Worm (Caenorhabditis elegans) whole organism, young adult: ENCODE measurements around the gene tbce-1.
A peak's percentile ranks its signal among the peaks of the same experiment; 100 is the strongest.

Experiments
- ets-4 ChIP-seq: fragments of 200-800 bp; sonication (Bioruptor generic); optimal IDR thresholded peaks from 2 replicates; lab custom pipeline; 2018; ENCODE audit warnings: mild to moderate bottlenecking, missing genetic modification characterization, missing compliant biosample characterization
- hmg-20 ChIP-seq: fragments of 200-800 bp; sonication (Bioruptor generic); IDR thresholded peaks from 2 replicates; pipeline ENCODE4 v1.3.6; 2022; ENCODE audit warnings: missing genetic modification reagents, missing genetic modification characterization, missing compliant biosample characterization
- rcor-1 ChIP-seq: fragments of 200-800 bp; sonication (Bioruptor generic); IDR thresholded peaks from 2 replicates; pipeline ENCODE4 v1.3.6; 2022; ENCODE audit warnings: missing genetic modification reagents, missing genetic modification characterization, missing compliant biosample characterization

DNA sequence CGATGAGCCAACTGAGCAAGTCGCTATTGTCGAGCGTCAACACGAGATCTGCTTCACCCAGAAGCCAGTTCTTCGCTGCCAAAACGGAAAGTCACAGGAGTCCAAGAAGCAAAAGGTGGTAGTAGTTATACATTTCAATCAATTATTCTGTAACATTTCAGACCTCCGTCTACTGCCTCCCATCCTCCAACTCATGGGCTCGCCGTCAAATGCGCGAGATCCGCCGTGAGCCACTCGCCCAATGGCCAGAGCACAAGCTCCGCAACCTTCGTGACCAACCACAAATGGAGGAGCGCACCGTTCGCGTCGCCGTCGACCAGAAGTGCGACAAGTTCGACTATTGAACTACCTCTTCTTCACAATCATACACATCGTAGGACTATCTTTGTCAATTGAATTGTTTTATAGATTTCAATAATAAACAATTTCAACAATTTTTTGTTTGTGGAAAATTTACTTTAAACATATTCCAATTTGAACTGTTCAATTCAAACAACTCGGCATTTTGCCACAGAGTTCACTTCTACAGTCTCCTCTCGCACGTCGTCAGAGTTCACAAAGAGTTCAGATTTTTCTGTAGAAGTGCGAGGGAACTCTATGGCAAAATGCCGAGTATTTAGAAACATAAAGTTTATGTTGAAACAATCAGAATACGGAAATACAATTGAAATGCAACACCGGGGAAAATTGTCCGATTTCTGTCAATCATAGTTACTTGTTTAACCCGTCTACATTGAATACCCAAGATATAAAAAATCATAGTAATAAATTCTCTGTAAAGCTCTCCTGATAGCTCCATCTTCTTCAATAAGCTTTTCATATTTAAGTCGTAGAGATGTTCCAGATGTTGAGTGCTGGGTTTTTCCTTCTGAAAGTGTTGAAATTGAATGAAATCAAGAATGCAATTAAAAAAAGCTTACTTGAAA, 28.2 kb upstream of the tbce-1 start:
- 0 out of 2 replicates have a peak, but pooled peaks have one; percentile 15 for TF ChIP-seq hmg-20 (GFP tag; lab: Robert Waterston, UW)
- TF ChIP-seq ets-4 (GFP tag; lab: Kevin White, UChicago), result no peak
- 0 out of 2 replicates have a peak, but pooled peaks have one; percentile 4 for TF ChIP-seq rcor-1
